Fruit fly (Drosophila melanogaster) whole organism, adult: ENCODE measurements around the gene CG4709.

Experiments
- CG12768 ChIP-seq: fragments of 200-800 bp; sonication (Bioruptor generic); optimal IDR thresholded peaks from 2 replicates; lab custom pipeline; 2017; ENCODE audit warnings: missing biosample characterization, missing genetic modification characterization, mild to moderate bottlenecking, moderate library complexity, missing genetic modification reagents
- Crg-1 ChIP-seq: fragments of 200-800 bp; sonication (Bioruptor generic); optimal IDR thresholded peaks from 2 replicates; lab custom pipeline; 2016; ENCODE audit warnings: missing biosample characterization, missing genetic modification characterization
- toe ChIP-seq: fragments of 200-800 bp; sonication (Bioruptor generic); optimal IDR thresholded peaks from 2 replicates; lab custom pipeline; 2016; ENCODE audit warnings: missing biosample characterization, missing genetic modification characterization

dm6 chr2L:9912570-9913260, 41.4 kb upstream of the CG4709 start, which contains the start of the genes Etl1 and Srp54:
- TF ChIP-seq toe (GFP tag; lab: Kevin White, UChicago), result no peak
- TF ChIP-seq Crg-1 (GFP tag; lab: Kevin White, UChicago), result no peak
- no peak for TF ChIP-seq CG12768
